Fruit fly (Drosophila melanogaster): ENCODE measurements around the gene GABA-B-R2.

dm6 chr3R:21731682-21732081 lies 44.0 kb downstream of the GABA-B-R2 start:
- TF ChIP-seq CTCF (optimal IDR thresholded peaks at IDR 0.05), result no peak
- TF ChIP-seq CG8478 (optimal IDR thresholded peaks at IDR 0.05), result no peak
